Worm (Caenorhabditis elegans) whole organism, early embryonic: Measurements from ENCODE around the gene sec-6.

ENCODE experiments used
- B0310.2 ChIP-seq: sonication (generic microtip); optimal IDR thresholded peaks from 2 replicates; lab custom pipeline; 2016; ENCODE audit warnings: mild to moderate bottlenecking, missing genetic modification characterization, missing compliant biosample characterization
- ama-1 ChIP-seq: fragments of 150-350 bp; optimal IDR thresholded peaks from 2 replicates; lab custom pipeline; 2014
- hmbx-1 ChIP-seq: sonication (generic microtip); optimal IDR thresholded peaks from 2 replicates; lab custom pipeline; 2016; ENCODE audit warnings: mild to moderate bottlenecking, missing genetic modification characterization, missing compliant biosample characterization
- hmg-4 ChIP-seq: fragments of 200-800 bp; sonication (Bioruptor generic); optimal IDR thresholded peaks from 2 replicates; lab custom pipeline; 2018; ENCODE audit warnings: mild to moderate bottlenecking, missing genetic modification characterization, missing compliant biosample characterization
- hnd-1 ChIP-seq: sonication (generic microtip); optimal IDR thresholded peaks from 2 replicates; lab custom pipeline; 2016; ENCODE audit warnings: missing genetic modification characterization, missing compliant biosample characterization
- sea-1 ChIP-seq: fragments of 200-800 bp; sonication (Bioruptor generic); conservative IDR thresholded peaks from 2 replicates; pipeline ENCODE4 v1.3.6; 2022; ENCODE audit warnings: missing genetic modification characterization, missing compliant biosample characterization

ce11 chrII:5341573-5341972 lies 17.8 kb upstream of the sec-6 start:
- no peak for TF ChIP-seq hmg-4 (GFP tag; lab: Kevin White, UChicago)
- TF ChIP-seq ama-1 (lab: Kevin White, UChicago) = no peak
- no peak for TF ChIP-seq hnd-1 (tag; lab: Kevin White, UChicago)
- TF ChIP-seq sea-1 (GFP tag; lab: Robert Waterston, UW) = no peak
- TF ChIP-seq hmbx-1 (tag; lab: Kevin White, UChicago) = no peak
- TF ChIP-seq B0310.2 = no peak
